Fruit fly (Drosophila melanogaster) whole organism, embryonic: ENCODE data around the gene CG32147.

ENCODE experiments used
- ATbp ChIP-seq: fragments of 200-800 bp; sonication (Bioruptor generic); optimal IDR thresholded peaks from 2 replicates; lab custom pipeline; 2017; ENCODE audit warnings: missing biosample characterization, mild to moderate bottlenecking, missing genetic modification characterization, missing genetic modification reagents
- Bgb ChIP-seq: fragments of 200-800 bp; sonication (Bioruptor generic); IDR thresholded peaks from 2 replicates; pipeline ENCODE4 v1.3.6; 2022; ENCODE audit warnings: missing biosample characterization, missing genetic modification characterization; ENCODE audit not compliant: partially characterized antibody
- C15 ChIP-seq: fragments of 200-800 bp; sonication (Bioruptor generic); IDR thresholded peaks from 3 replicates; pipeline ENCODE4 v1.3.6; 2022; ENCODE audit warnings: missing biosample characterization, missing genetic modification characterization
- CG10147 ChIP-seq: fragments of 200-800 bp; sonication (Bioruptor generic); optimal IDR thresholded peaks from 2 replicates; lab custom pipeline; 2019; ENCODE audit warnings: missing biosample characterization, mild to moderate bottlenecking, missing genetic modification characterization, moderate library complexity
- CG10209 ChIP-seq: fragments of 200-800 bp; sonication (Bioruptor generic); optimal IDR thresholded peaks from 3 replicates; lab custom pipeline; 2017; ENCODE audit warnings: missing biosample characterization, mild to moderate bottlenecking, missing genetic modification characterization, missing genetic modification reagents
- CG11695 ChIP-seq: fragments of 200-800 bp; sonication (Bioruptor generic); IDR thresholded peaks from 3 replicates; pipeline ENCODE4 v1.3.6; 2022; ENCODE audit warnings: missing biosample characterization, missing genetic modification characterization
- CG30020 ChIP-seq: fragments of 200-800 bp; optimal IDR thresholded peaks from 2 replicates; lab custom pipeline; 2019; ENCODE audit warnings: missing biosample characterization, mild to moderate bottlenecking, missing genetic modification characterization, moderate library complexity
- CG30403 ChIP-seq: fragments of 200-800 bp; sonication (Bioruptor generic); optimal IDR thresholded peaks from 3 replicates; lab custom pipeline; 2016; ENCODE audit warnings: missing biosample characterization, missing genetic modification characterization
- CG32532 ChIP-seq: fragments of 200-800 bp; sonication (Bioruptor generic); IDR thresholded peaks from 2 replicates; pipeline ENCODE4 v1.3.6; 2022; ENCODE audit warnings: missing biosample characterization, missing genetic modification characterization
- CG7372 ChIP-seq: fragments of 200-800 bp; sonication (Bioruptor generic); IDR thresholded peaks from 2 replicates; pipeline ENCODE4 v1.3.6; 2022; ENCODE audit warnings: missing biosample characterization, missing genetic modification characterization
- CG8281 ChIP-seq: fragments of 200-800 bp; sonication (Bioruptor generic); optimal IDR thresholded peaks from 2 replicates; lab custom pipeline; 2018; ENCODE audit warnings: missing biosample characterization, mild to moderate bottlenecking, missing genetic modification characterization, moderate library complexity
- CG8388 ChIP-seq: fragments of 200-800 bp; sonication (Bioruptor generic); optimal IDR thresholded peaks from 2 replicates; lab custom pipeline; 2019; ENCODE audit warnings: missing biosample characterization, mild to moderate bottlenecking, missing genetic modification characterization, moderate library complexity
- CG8765 ChIP-seq: fragments of 200-800 bp; sonication (Bioruptor generic); IDR thresholded peaks from 2 replicates; pipeline ENCODE4 v1.3.6; 2022; ENCODE audit warnings: missing biosample characterization, missing genetic modification characterization
- CG9876 ChIP-seq: fragments of 200-800 bp; sonication (Bioruptor generic); optimal IDR thresholded peaks from 2 replicates; lab custom pipeline; 2016; ENCODE audit warnings: missing biosample characterization, missing genetic modification characterization
- Elba2 ChIP-seq: fragments of 200-800 bp; sonication (Bioruptor generic); optimal IDR thresholded peaks from 3 replicates; lab custom pipeline; 2016; ENCODE audit warnings: missing biosample characterization, missing genetic modification characterization
- HmgZ ChIP-seq: fragments of 200-800 bp; sonication (Bioruptor generic); optimal IDR thresholded peaks from 2 replicates; lab custom pipeline; 2018; ENCODE audit warnings: missing biosample characterization, mild to moderate bottlenecking, missing genetic modification characterization
- Hr51 ChIP-seq, 2 experiments: fragments of 200-800 bp; sonication (Bioruptor generic); optimal IDR thresholded peaks; 2 replicates in 1 of 2; 3 replicates in 1 of 2; lab custom pipeline; 2016 to 2018; ENCODE audit warnings: missing biosample characterization in 2 of 2, missing genetic modification characterization in 2 of 2, mild to moderate bottlenecking in 1 of 2, moderate library complexity in 1 of 2
- Jarid2 ChIP-seq: fragments of 200-800 bp; sonication (Bioruptor generic); optimal IDR thresholded peaks from 3 replicates; lab custom pipeline; 2017; ENCODE audit warnings: mild to moderate bottlenecking, missing biosample characterization, missing genetic modification reagents, missing genetic modification characterization
- MBD-R2 ChIP-seq: fragments of 200-800 bp; sonication (Bioruptor generic); IDR thresholded peaks from 2 replicates; pipeline ENCODE4 v1.3.6; 2022; ENCODE audit warnings: missing biosample characterization, missing genetic modification characterization
- MESR4 ChIP-seq: fragments of 200-800 bp; sonication (Bioruptor generic); optimal IDR thresholded peaks from 2 replicates; lab custom pipeline; 2018; ENCODE audit warnings: missing biosample characterization, mild to moderate bottlenecking, missing genetic modification characterization, moderate library complexity
- MTF-1 ChIP-seq: fragments of 200-800 bp; sonication (Bioruptor generic); optimal IDR thresholded peaks from 2 replicates; lab custom pipeline; 2018; ENCODE audit warnings: missing biosample characterization, mild to moderate bottlenecking, missing genetic modification characterization, borderline replicate concordance
- Med ChIP-seq: fragments of 200-800 bp; sonication (Bioruptor generic); peaks from one replicate; lab custom pipeline; 2016; ENCODE audit warnings: missing biosample characterization, missing genetic modification characterization, mild to moderate bottlenecking, inconsistent platforms, moderate library complexity
- Meics ChIP-seq: fragments of 200-800 bp; sonication (Bioruptor generic); optimal IDR thresholded peaks from 2 replicates; lab custom pipeline; 2017; ENCODE audit warnings: missing biosample characterization, mild to moderate bottlenecking, missing genetic modification characterization
- PHDP ChIP-seq: fragments of 200-800 bp; sonication (Bioruptor generic); optimal IDR thresholded peaks from 3 replicates; lab custom pipeline; 2018; ENCODE audit warnings: missing biosample characterization, mild to moderate bottlenecking, missing genetic modification characterization, moderate library complexity
- Pdp1 ChIP-seq, 2 experiments: fragments of 200-800 bp; sonication (Bioruptor generic); optimal IDR thresholded peaks; 3 replicates each; lab custom pipeline; 2016; ENCODE audit warnings: missing biosample characterization in 2 of 2, missing genetic modification characterization in 2 of 2, mild to moderate bottlenecking in 1 of 2, moderate library complexity in 1 of 2
- Ravus ChIP-seq: fragments of 200-800 bp; sonication (Bioruptor generic); IDR thresholded peaks from 2 replicates; pipeline ENCODE4 v1.3.6; 2022; ENCODE audit warnings: missing biosample characterization, missing genetic modification characterization
- Xbp1 ChIP-seq: fragments of 200-800 bp; sonication (Bioruptor generic); optimal IDR thresholded peaks from 3 replicates; lab custom pipeline; 2016; ENCODE audit warnings: missing biosample characterization, mild to moderate bottlenecking, missing genetic modification characterization
- cg ChIP-seq: fragments of 200-800 bp; sonication (Bioruptor generic); optimal IDR thresholded peaks from 3 replicates; lab custom pipeline; 2019; ENCODE audit warnings: missing biosample characterization, mild to moderate bottlenecking, missing genetic modification characterization, moderate library complexity
- chn ChIP-seq: fragments of 200-800 bp; sonication (Bioruptor generic); optimal IDR thresholded peaks from 2 replicates; lab custom pipeline; 2016; ENCODE audit warnings: missing biosample characterization, missing genetic modification characterization
- ems ChIP-seq: fragments of 200-800 bp; sonication (Bioruptor generic); optimal IDR thresholded peaks from 3 replicates; lab custom pipeline; 2016; ENCODE audit warnings: missing biosample characterization, missing genetic modification characterization
- fu2 ChIP-seq: fragments of 200-800 bp; sonication (Bioruptor generic); optimal IDR thresholded peaks from 2 replicates; lab custom pipeline; 2016; ENCODE audit warnings: missing biosample characterization, missing genetic modification characterization
- gcm ChIP-seq: fragments of 200-800 bp; sonication (Bioruptor generic); optimal IDR thresholded peaks from 2 replicates; lab custom pipeline; 2019; ENCODE audit warnings: missing biosample characterization, mild to moderate bottlenecking, missing genetic modification characterization, moderate library complexity
- hbn ChIP-seq: fragments of 200-800 bp; sonication (Bioruptor generic); IDR thresholded peaks from 2 replicates; pipeline ENCODE4 v1.3.6; 2022; ENCODE audit warnings: missing biosample characterization, missing genetic modification characterization; ENCODE audit not compliant: partially characterized antibody
- knrl ChIP-seq: fragments of 200-800 bp; sonication (Bioruptor generic); IDR thresholded peaks from 3 replicates; pipeline ENCODE4 v1.3.6; 2022; ENCODE audit warnings: missing biosample characterization, missing genetic modification characterization; ENCODE audit not compliant: partially characterized antibody
- mld ChIP-seq: fragments of 200-800 bp; sonication (Bioruptor generic); IDR thresholded peaks from 3 replicates; pipeline ENCODE4 v1.3.6; 2022; ENCODE audit warnings: missing biosample characterization, missing genetic modification characterization; ENCODE audit not compliant: partially characterized antibody
- ro ChIP-seq: fragments of 200-800 bp; sonication (Bioruptor generic); IDR thresholded peaks from 2 replicates; pipeline ENCODE4 v1.3.6; 2022; ENCODE audit warnings: missing biosample characterization, missing genetic modification characterization
- row ChIP-seq: fragments of 200-800 bp; sonication (Bioruptor generic); IDR thresholded peaks from 3 replicates; pipeline ENCODE4 v1.3.6; 2022; ENCODE audit warnings: missing biosample characterization, missing genetic modification characterization
- sens ChIP-seq: fragments of 200-800 bp; sonication (Bioruptor generic); peaks from one replicate; lab custom pipeline; 2016; ENCODE audit warnings: missing biosample characterization, missing genetic modification characterization
- slbo ChIP-seq: fragments of 200-800 bp; sonication (Bioruptor generic); IDR thresholded peaks from 2 replicates; pipeline ENCODE4 v1.3.6; 2022; ENCODE audit warnings: missing biosample characterization, missing genetic modification characterization
- slou ChIP-seq: fragments of 200-800 bp; sonication (Bioruptor generic); optimal IDR thresholded peaks from 3 replicates; lab custom pipeline; 2016; ENCODE audit warnings: missing biosample characterization, missing genetic modification characterization
- trem ChIP-seq: fragments of 200-800 bp; optimal IDR thresholded peaks from 3 replicates; lab custom pipeline; 2019; ENCODE audit warnings: missing biosample characterization, mild to moderate bottlenecking, missing genetic modification characterization, moderate library complexity
- unc-4 ChIP-seq: fragments of 200-800 bp; sonication (Bioruptor generic); IDR thresholded peaks from 2 replicates; pipeline ENCODE4 v1.3.6; 2022; ENCODE audit warnings: missing biosample characterization, missing genetic modification characterization; ENCODE audit not compliant: partially characterized antibody
- usp ChIP-seq: fragments of >200 bp; optimal IDR thresholded peaks from 2 replicates; lab custom pipeline; 2017; ENCODE audit warnings: missing biosample characterization, missing genetic modification characterization
- zen ChIP-seq: fragments of 200-800 bp; sonication (Bioruptor generic); optimal IDR thresholded peaks from 3 replicates; lab custom pipeline; 2018; ENCODE audit warnings: missing biosample characterization, mild to moderate bottlenecking, missing genetic modification characterization, moderate library complexity

The CG32147 gene

DNA sequence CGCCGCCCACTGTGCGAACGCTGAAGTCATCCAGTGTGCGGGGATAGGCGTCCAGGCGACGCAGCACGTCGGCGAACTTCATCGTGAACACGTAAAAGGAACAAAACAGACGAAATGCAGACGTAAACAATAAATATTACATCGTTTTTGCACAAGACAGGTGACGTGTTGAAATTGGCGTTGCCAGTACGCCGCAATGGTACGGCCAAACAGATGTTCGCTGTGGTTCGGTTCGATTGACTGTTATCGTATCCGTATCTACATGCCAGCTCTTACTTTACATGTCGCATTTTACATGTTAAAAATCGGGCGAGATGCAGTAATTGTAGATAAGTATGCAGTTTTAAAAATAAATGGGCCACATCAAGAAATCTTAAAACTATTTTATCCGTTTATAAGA lies 19.6 kb upstream of the CG32147 start, which contains the start of gene CG7011 (continued):
- TF ChIP-seq trem (tag; lab: Kevin White, UChicago) (peak; percentile 52), MBD-R2 (GFP tag; lab: Robert Waterston, UW) (peak; percentile 67), Xbp1 (GFP tag; lab: Kevin White, UChicago) (peak; percentile 54), hbn (GFP tag; lab: Robert Waterston, UW) (peak; percentile 35; the same call in 1 of the 2 replicates)
- TF ChIP-seq, all 482 proteins: peak for 65

dm6 chr3L:15162988-15163387 lies 19.1 kb upstream of the CG32147 start:
- TF ChIP-seq CG7372 (no peak), gcm (no peak), Elba2 (GFP tag; lab: Kevin White, UChicago) (peak; percentile 9)
- TF ChIP-seq, all 482 proteins: peak for 1

dm6 chr3L:15162005-15162404 lies 18.1 kb upstream of the CG32147 start:
- TF ChIP-seq unc-4 (GFP tag; lab: Robert Waterston, UW) (0 out of 2 replicates have a peak, but pooled peaks have one; percentile 5), Ravus (GFP tag; lab: Robert Waterston, UW) (no peak), Med (GFP tag; lab: Kevin White, UChicago) (peak; percentile 61), knrl (GFP tag; lab: Robert Waterston, UW) (0 out of 3 replicates have a peak, but pooled peaks have one; percentile 29), MESR4 (GFP tag; lab: Kevin White, UChicago) (peak; percentile 25), mld (GFP tag; lab: Robert Waterston, UW) (no peak), Pdp1 (GFP tag; optimal IDR thresholded peaks at IDR 0.05; lab: Kevin White, UChicago) (peak in 1 of 2 experiments; percentile 94)

DNA sequence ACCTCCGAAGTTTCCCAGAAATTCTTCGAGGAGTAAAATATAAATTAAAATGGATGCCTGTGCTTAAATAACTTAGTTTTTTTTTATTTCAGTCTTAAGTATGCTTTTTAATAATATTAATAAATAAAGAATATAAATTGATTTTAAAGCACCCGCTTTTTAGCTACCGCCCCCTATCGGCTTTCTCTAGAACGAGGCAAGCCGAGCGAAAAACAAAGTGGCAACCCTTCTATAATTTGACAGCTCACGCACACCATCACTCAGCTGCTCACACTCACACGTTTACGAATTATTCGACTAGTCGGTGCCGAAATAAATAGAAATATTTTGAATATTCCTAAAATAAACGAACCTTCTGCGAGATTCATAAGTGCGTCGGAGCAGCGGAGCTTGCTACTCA lies 17.7 kb upstream of the CG32147 start, which contains the start of gene CG6878:
Gene CG6878 (plus strand): TSS at position 269 of the 400 bp plus-strand sequence.
- TF ChIP-seq CG10209 (GFP tag; lab: Kevin White, UChicago) (no peak), zen (tag; lab: Kevin White, UChicago) (peak; percentile 4), cg (GFP tag; lab: Kevin White, UChicago) (peak; percentile 94), ATbp (no peak), Bgb (GFP tag; lab: Robert Waterston, UW) (peak; percentile 56), CG32532 (GFP tag; lab: Robert Waterston, UW) (peak; percentile 40; the same call in 1 of the 2 replicates), ro (no peak), CG30403 (peak; percentile 20), slbo (GFP tag; lab: Robert Waterston, UW) (peak; percentile 14; the same call in 1 of the 2 replicates), fu2 (no peak), C15 (GFP tag; lab: Robert Waterston, UW) (no peak), CG11695 (GFP tag; lab: Robert Waterston, UW) (no peak), MTF-1 (GFP tag; lab: Kevin White, UChicago) (no peak), slou (no peak), CG10147 (no peak), CG9876 (GFP tag; lab: Kevin White, UChicago) (no peak), sens (peak; percentile 56), Hr51 (GFP tag; optimal IDR thresholded peaks at IDR 0.05; lab: Kevin White, UChicago) (peak in 1 of 2 experiments; percentile 29), row (GFP tag; lab: Robert Waterston, UW) (peak; percentile 34; the same call in 1 of the 3 replicates), CG8281 (tag; lab: Kevin White, UChicago) (no peak), Jarid2 (GFP tag; lab: Kevin White, UChicago) (no peak), PHDP (tag; lab: Kevin White, UChicago) (peak; percentile 42), CG8388 (GFP tag; lab: Kevin White, UChicago) (no peak), ems (no peak), HmgZ (tag; lab: Kevin White, UChicago) (peak; percentile 69), CG30020 (tag; lab: Kevin White, UChicago) (no peak), chn (GFP tag; lab: Kevin White, UChicago) (no peak), usp (no peak), unc-4 (GFP tag; lab: Robert Waterston, UW) (peak; percentile 34; the same call in 1 of the 2 replicates), Meics (GFP tag; lab: Kevin White, UChicago) (peak; percentile 36), CG8765 (GFP tag; lab: Robert Waterston, UW) (no peak)
